Worm (Caenorhabditis elegans) whole organism, L2 larva: ENCODE data around the gene Y67A10A.11.
"Not testable (repeated sequence)": the region's sequence is repeated elsewhere in the genome, so short reads cannot be mapped to it uniquely, and the experiment has no call there.

Experiments
- C34F6.9 ChIP-seq: fragments of 150-350 bp; optimal IDR thresholded peaks from 2 replicates; lab custom pipeline; 2014; ENCODE audit warnings: missing biosample characterization, missing genetic modification characterization
- F13H6.1 ChIP-seq: sonication (generic microtip); optimal IDR thresholded peaks from 2 replicates; lab custom pipeline; 2016; ENCODE audit warnings: missing genetic modification characterization, missing compliant biosample characterization
- R02D3.7 ChIP-seq: fragments of 150-350 bp; optimal IDR thresholded peaks from 2 replicates; lab custom pipeline; 2014; ENCODE audit warnings: missing biosample characterization, missing genetic modification characterization
- Y55F3AM.14 ChIP-seq: fragments of 200-800 bp; sonication (Bioruptor generic); optimal IDR thresholded peaks from 2 replicates; lab custom pipeline; 2018; ENCODE audit warnings: mild to moderate bottlenecking, missing genetic modification characterization, missing compliant biosample characterization
- ZK546.5 ChIP-seq: sonication (generic microtip); optimal IDR thresholded peaks from 2 replicates; lab custom pipeline; 2017; ENCODE audit warnings: missing biosample characterization, missing genetic modification characterization
- alr-1 ChIP-seq: fragments of 150-350 bp; optimal IDR thresholded peaks from 2 replicates; lab custom pipeline; 2014; ENCODE audit warnings: missing biosample characterization, missing genetic modification characterization
- aly-2 ChIP-seq: fragments of 150-350 bp; optimal IDR thresholded peaks from 2 replicates; lab custom pipeline; 2014; ENCODE audit warnings: missing biosample characterization, missing genetic modification characterization
- ama-1 ChIP-seq: fragments of 150-350 bp; optimal IDR thresholded peaks from 2 replicates; lab custom pipeline; 2018; ENCODE audit warnings: inconsistent platforms
- blmp-1 ChIP-seq: sonication (generic microtip); optimal IDR thresholded peaks from 2 replicates; lab custom pipeline; 2017; ENCODE audit warnings: missing genetic modification characterization, mild to moderate bottlenecking, missing compliant biosample characterization, antibody characterized with exemption, moderate library complexity; ENCODE audit not compliant: insufficient read depth
- ceh-16 ChIP-seq: fragments of 150-350 bp; optimal IDR thresholded peaks from 2 replicates; lab custom pipeline; 2014; ENCODE audit warnings: missing biosample characterization, missing genetic modification characterization
- ceh-82 ChIP-seq: fragments of 150-350 bp; optimal IDR thresholded peaks from 2 replicates; lab custom pipeline; 2014; ENCODE audit warnings: missing biosample characterization, missing genetic modification characterization
- crh-2 ChIP-seq: sonication (generic microtip); optimal IDR thresholded peaks from 2 replicates; lab custom pipeline; 2017; ENCODE audit warnings: missing biosample characterization, missing genetic modification characterization
- egl-27 ChIP-seq: sonication (generic microtip); optimal IDR thresholded peaks from 3 replicates; lab custom pipeline; 2017; ENCODE audit warnings: missing biosample characterization, missing genetic modification reagents, missing genetic modification characterization
- elt-1 ChIP-seq: fragments of 150-350 bp; optimal IDR thresholded peaks from 2 replicates; lab custom pipeline; 2014; ENCODE audit warnings: missing biosample characterization, missing genetic modification characterization
- elt-3 ChIP-seq: sonication (generic microtip); optimal IDR thresholded peaks from 2 replicates; lab custom pipeline; 2017; ENCODE audit warnings: missing biosample characterization, missing genetic modification characterization
- fos-1 ChIP-seq: fragments of 150-350 bp; optimal IDR thresholded peaks from 2 replicates; lab custom pipeline; 2014; ENCODE audit warnings: missing biosample characterization, missing genetic modification characterization
- gmeb-1 ChIP-seq: fragments of 150-350 bp; optimal IDR thresholded peaks from 2 replicates; lab custom pipeline; 2014; ENCODE audit warnings: missing biosample characterization, missing genetic modification characterization
- lin-11 ChIP-seq: fragments of 150-350 bp; sonication (generic microtip); optimal IDR thresholded peaks from 2 replicates; lab custom pipeline; 2014; ENCODE audit warnings: missing biosample characterization, missing genetic modification characterization, inconsistent platforms, mixed read lengths
- lin-13 ChIP-seq: fragments of 150-350 bp; optimal IDR thresholded peaks from 2 replicates; lab custom pipeline; 2014; ENCODE audit warnings: missing biosample characterization, missing genetic modification reagents, missing genetic modification characterization
- lin-39 ChIP-seq: fragments of 150-350 bp; optimal IDR thresholded peaks from 2 replicates; lab custom pipeline; 2014; ENCODE audit warnings: missing biosample characterization, missing genetic modification reagents, missing genetic modification characterization
- lsy-2 ChIP-seq, 2 experiments: fragments of 150-350 bp in 1 of 2; sonication (generic microtip) in 1 of 2; optimal IDR thresholded peaks; 2 replicates each; lab custom pipeline; 2014 to 2017; ENCODE audit warnings: missing biosample characterization in 2 of 2, missing genetic modification characterization in 2 of 2
- mbf-1 ChIP-seq: sonication (generic microtip); optimal IDR thresholded peaks from 2 replicates; lab custom pipeline; 2017; ENCODE audit warnings: missing biosample characterization, missing genetic modification characterization
- mdl-1 ChIP-seq, 2 experiments: fragments of 150-350 bp in 1 of 2; sonication (generic microtip) in 1 of 2; optimal IDR thresholded peaks; 2 replicates each; lab custom pipeline; 2017; ENCODE audit warnings: missing biosample characterization in 2 of 2, missing genetic modification characterization in 2 of 2
- nhr-10 ChIP-seq: sonication (generic microtip); optimal IDR thresholded peaks from 2 replicates; lab custom pipeline; 2017; ENCODE audit warnings: missing biosample characterization, missing genetic modification characterization
- nhr-11 ChIP-seq: fragments of 150-350 bp; optimal IDR thresholded peaks from 2 replicates; lab custom pipeline; 2014; ENCODE audit warnings: missing biosample characterization, missing genetic modification characterization
- nhr-12 ChIP-seq: fragments of 150-350 bp; optimal IDR thresholded peaks from 2 replicates; lab custom pipeline; 2014; ENCODE audit warnings: missing biosample characterization, missing genetic modification characterization
- nhr-129 ChIP-seq: fragments of 150-350 bp; optimal IDR thresholded peaks from 2 replicates; lab custom pipeline; 2014; ENCODE audit warnings: missing biosample characterization, missing genetic modification characterization
- nhr-23 ChIP-seq: fragments of 150-350 bp; optimal IDR thresholded peaks from 2 replicates; lab custom pipeline; 2014; ENCODE audit warnings: missing biosample characterization, missing genetic modification reagents, missing genetic modification characterization
- nhr-237 ChIP-seq: fragments of 150-350 bp; optimal IDR thresholded peaks from 2 replicates; lab custom pipeline; 2014; ENCODE audit warnings: missing biosample characterization, missing genetic modification characterization
- nhr-25 ChIP-seq: fragments of 150-350 bp; sonication (generic microtip); optimal IDR thresholded peaks from 3 replicates; lab custom pipeline; 2014; ENCODE audit warnings: missing biosample characterization, missing genetic modification characterization
- nhr-6 ChIP-seq: fragments of 150-350 bp; optimal IDR thresholded peaks from 2 replicates; lab custom pipeline; 2014; ENCODE audit warnings: missing biosample characterization, missing genetic modification characterization
- nhr-77 ChIP-seq: fragments of 150-350 bp; optimal IDR thresholded peaks from 2 replicates; lab custom pipeline; 2014; ENCODE audit warnings: missing biosample characterization, missing genetic modification characterization
- peb-1 ChIP-seq: fragments of 150-350 bp; optimal IDR thresholded peaks from 2 replicates; lab custom pipeline; 2014; ENCODE audit warnings: missing biosample characterization, missing genetic modification characterization
- sem-4 ChIP-seq: fragments of 150-350 bp; optimal IDR thresholded peaks from 2 replicates; lab custom pipeline; 2014; ENCODE audit warnings: missing biosample characterization, missing genetic modification reagents, missing genetic modification characterization
- skn-1 ChIP-seq: sonication (generic microtip); optimal IDR thresholded peaks from 2 replicates; lab custom pipeline; 2017; ENCODE audit warnings: missing biosample characterization, missing genetic modification characterization
- sma-9 ChIP-seq, 2 experiments: fragments of 150-350 bp in 1 of 2; sonication (generic microtip) in 1 of 2; optimal IDR thresholded peaks; 2 replicates each; lab custom pipeline; 2014 to 2016; ENCODE audit warnings: missing genetic modification characterization in 2 of 2, mild to moderate bottlenecking in 1 of 2, missing biosample characterization in 1 of 2, missing compliant biosample characterization in 1 of 2, missing genetic modification reagents in 1 of 2, moderate library complexity in 1 of 2
- snpc-4 ChIP-seq: fragments of 150-350 bp; optimal IDR thresholded peaks from 2 replicates; lab custom pipeline; 2014; ENCODE audit warnings: missing biosample characterization, missing genetic modification characterization
- unc-55 ChIP-seq: fragments of 150-350 bp; sonication (generic microtip); optimal IDR thresholded peaks from 3 replicates; lab custom pipeline; 2014; ENCODE audit warnings: missing biosample characterization, missing genetic modification reagents, missing genetic modification characterization
- unc-62 ChIP-seq: fragments of 150-350 bp; optimal IDR thresholded peaks from 2 replicates; lab custom pipeline; 2014; ENCODE audit warnings: missing biosample characterization, missing genetic modification reagents, missing genetic modification characterization
- ztf-11 ChIP-seq: sonication (generic microtip); optimal IDR thresholded peaks from 2 replicates; lab custom pipeline; 2017; ENCODE audit warnings: missing biosample characterization, missing genetic modification characterization
- ztf-4 ChIP-seq: fragments of 150-350 bp; optimal IDR thresholded peaks from 2 replicates; lab custom pipeline; 2014; ENCODE audit warnings: missing biosample characterization, missing genetic modification characterization

The Y67A10A.11 gene

ce11 chrIV:14373814-14374213 is 34.1 kb downstream of the Y67A10A.11 start, which contains the start of gene Y67A10A.7:
Y67A10A.7 (plus strand) TSS chrIV:14374114.
- TF ChIP-seq ceh-16, nhr-129, elt-3 (tag; lab: Kevin White, UChicago): not testable (repeated sequence)

ce11 chrIV:14377267-14377814 is 37.6 kb downstream of the Y67A10A.11 start:
- no peak for TF ChIP-seq elt-3 (tag; lab: Kevin White, UChicago)
- no peak for TF ChIP-seq elt-1 (tag; lab: Kevin White, UChicago)
- TF ChIP-seq mdl-1 (tag; optimal IDR thresholded peaks at IDR 0.05; lab: Kevin White, UChicago): no peak
- TF ChIP-seq ama-1 (lab: Kevin White, UChicago): no peak
- no peak for TF ChIP-seq lin-13 (GFP tag; lab: Kevin White, UChicago)
- no peak for TF ChIP-seq nhr-237 (tag; lab: Kevin White, UChicago)
- TF ChIP-seq, all 48 proteins: peak for 0

DNA sequence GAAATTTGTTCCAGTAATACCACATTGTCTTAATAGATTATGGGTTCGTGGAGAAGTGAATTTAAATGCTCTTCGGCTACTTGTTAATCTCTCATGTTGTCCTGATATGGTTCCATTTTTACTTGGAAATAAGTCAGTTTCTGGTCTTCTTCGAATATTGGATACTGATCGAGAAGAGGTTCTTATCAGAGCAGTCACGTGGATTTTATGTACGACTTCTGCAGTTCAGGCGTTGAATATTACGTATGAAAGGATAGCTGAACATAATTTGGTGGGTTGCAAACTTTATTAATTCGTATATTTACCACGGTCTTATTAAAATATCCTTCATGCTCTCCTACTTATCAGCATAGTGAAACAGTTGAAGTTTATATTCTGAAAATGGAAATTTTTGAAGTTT is 38.1 kb downstream of the Y67A10A.11 start:
- no peak for TF ChIP-seq R02D3.7 (tag; lab: Kevin White, UChicago)
- no peak for TF ChIP-seq nhr-11 (tag; lab: Kevin White, UChicago)
- TF ChIP-seq elt-1 (tag; lab: Kevin White, UChicago): no peak
- no peak for TF ChIP-seq peb-1 (tag; lab: Kevin White, UChicago)
- no peak for TF ChIP-seq alr-1 (tag; lab: Kevin White, UChicago)
- TF ChIP-seq sma-9 (GFP tag; optimal IDR thresholded peaks at IDR 0.05; lab: Kevin White, UChicago): no peak
- TF ChIP-seq sma-9 (tag; optimal IDR thresholded peaks at IDR 0.05; lab: Kevin White, UChicago): no peak
- no peak for TF ChIP-seq nhr-12 (tag; lab: Kevin White, UChicago)
- no peak for TF ChIP-seq nhr-23
- TF ChIP-seq unc-55 (GFP tag; lab: Kevin White, UChicago): no peak
- no peak for TF ChIP-seq Y55F3AM.14 (GFP tag; lab: Kevin White, UChicago)
- TF ChIP-seq ZK546.5 (tag; lab: Kevin White, UChicago): no peak
- TF ChIP-seq sem-4 (tag; lab: Kevin White, UChicago): no peak
- no peak for TF ChIP-seq crh-2 (tag; lab: Kevin White, UChicago)
- TF ChIP-seq nhr-237 (tag; lab: Kevin White, UChicago): no peak
- TF ChIP-seq snpc-4 (tag; lab: Kevin White, UChicago): no peak
- no peak for TF ChIP-seq nhr-10 (tag; lab: Kevin White, UChicago)
- TF ChIP-seq nhr-6 (tag; lab: Kevin White, UChicago): no peak
- no peak for TF ChIP-seq lsy-2 (tag; optimal IDR thresholded peaks at IDR 0.05; lab: Kevin White, UChicago)
- TF ChIP-seq blmp-1 (tag; lab: Kevin White, UChicago): no peak
- TF ChIP-seq F13H6.1 (tag; lab: Kevin White, UChicago): no peak

ce11 chrIV:14379191-14379590 is 39.4 kb downstream of the Y67A10A.11 start:
- TF ChIP-seq Y55F3AM.14 (GFP tag; lab: Kevin White, UChicago) (no peak), skn-1 (tag; lab: Kevin White, UChicago) (no peak), sma-9 (GFP tag; optimal IDR thresholded peaks at IDR 0.05; lab: Kevin White, UChicago) (no peak), sma-9 (tag; optimal IDR thresholded peaks at IDR 0.05; lab: Kevin White, UChicago) (no peak), nhr-6 (tag; lab: Kevin White, UChicago) (no peak), snpc-4 (tag; lab: Kevin White, UChicago) (no peak), elt-3 (tag; lab: Kevin White, UChicago) (no peak), ztf-4 (tag; lab: Kevin White, UChicago) (no peak), ztf-11 (no peak), lin-11 (tag; lab: Kevin White, UChicago) (no peak), F13H6.1 (tag; lab: Kevin White, UChicago) (no peak), crh-2 (tag; lab: Kevin White, UChicago) (no peak), ceh-82 (tag; lab: Kevin White, UChicago) (no peak), lsy-2 (tag; optimal IDR thresholded peaks at IDR 0.05; lab: Kevin White, UChicago) (no peak), fos-1 (tag; lab: Kevin White, UChicago) (no peak)

DNA sequence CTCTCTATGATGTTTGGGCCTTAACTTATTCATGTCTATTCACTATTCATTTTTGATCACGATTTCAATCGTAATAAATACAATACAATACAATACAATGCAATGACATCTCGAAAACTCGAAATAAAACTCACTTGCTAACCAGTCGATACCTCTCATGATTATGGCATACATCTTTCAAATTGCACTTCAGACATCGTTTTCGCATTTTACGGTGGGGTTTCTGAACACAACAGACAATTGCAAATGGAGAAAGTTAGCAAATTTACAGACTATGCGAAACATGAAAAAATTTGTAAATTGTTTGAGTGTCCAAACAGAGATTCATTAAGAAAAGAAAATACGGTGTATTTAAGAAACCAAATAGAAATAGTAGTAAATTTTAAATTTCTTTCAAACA is 43.7 kb downstream of the Y67A10A.11 start, which contains the start of gene paqr-3:
Gene paqr-3, minus strand, starts transcription at position 210 of the 400 bp plus-strand sequence.
- TF ChIP-seq peb-1 (tag; lab: Kevin White, UChicago): no peak
- no peak for TF ChIP-seq lin-39 (tag; lab: Kevin White, UChicago)
- TF ChIP-seq fos-1 (tag; lab: Kevin White, UChicago): no peak
- no peak for TF ChIP-seq nhr-129 (tag; lab: Kevin White, UChicago)
- TF ChIP-seq nhr-25 (tag; lab: Kevin White, UChicago): no peak
- no peak for TF ChIP-seq mbf-1 (tag; lab: Kevin White, UChicago)
- TF ChIP-seq unc-62 (GFP tag; lab: Kevin White, UChicago): no peak
- TF ChIP-seq lin-13 (GFP tag; lab: Kevin White, UChicago): no peak
- no peak for TF ChIP-seq ama-1 (lab: Kevin White, UChicago)
- TF ChIP-seq nhr-12 (tag; lab: Kevin White, UChicago): no peak
- TF ChIP-seq C34F6.9 (tag; lab: Kevin White, UChicago): no peak
- no peak for TF ChIP-seq egl-27 (tag; lab: Kevin White, UChicago)
- TF ChIP-seq nhr-77 (tag; lab: Kevin White, UChicago): no peak
- TF ChIP-seq aly-2 (tag; lab: Kevin White, UChicago): no peak
- TF ChIP-seq ceh-16 (tag; lab: Kevin White, UChicago): no peak
- no peak for TF ChIP-seq crh-2 (tag; lab: Kevin White, UChicago)
- no peak for TF ChIP-seq ZK546.5 (tag; lab: Kevin White, UChicago)
- no peak for TF ChIP-seq gmeb-1
- no peak for TF ChIP-seq ztf-11
